Fruit fly (Drosophila melanogaster): ENCODE data around the gene CG44038.

DNA sequence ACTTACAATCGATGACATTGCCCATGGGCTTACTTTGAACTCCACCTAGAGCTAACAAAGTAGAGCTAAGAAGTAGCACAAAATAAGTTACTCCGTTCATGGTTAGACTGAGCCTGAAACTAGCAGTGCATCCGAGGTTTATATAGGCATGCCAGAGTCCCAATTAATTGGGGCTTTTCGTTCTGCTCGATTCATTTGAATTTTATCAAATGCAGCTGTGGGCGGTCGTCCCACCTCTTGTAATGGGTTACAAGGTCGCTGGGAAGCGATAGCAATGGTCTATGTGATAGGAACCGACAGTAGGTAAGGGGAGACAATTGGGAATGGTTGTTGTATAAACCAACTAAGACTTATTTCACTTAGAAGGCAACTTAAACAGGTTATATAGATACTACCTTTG is 34.5 kb upstream of the CG44038 start, which contains the start of gene CG12256:
- TF ChIP-seq CG14655 (GFP tag; optimal IDR thresholded peaks at IDR 0.05) (no peak), gl (tag; optimal IDR thresholded peaks at IDR 0.05) (no peak), Pif1B (GFP tag; optimal IDR thresholded peaks at IDR 0.05) (no peak), Ets98B (GFP tag; IDR thresholded peaks at IDR 0.05) (no peak), CG12605 (GFP tag; IDR thresholded peaks at IDR 0.05) (no peak), EcR (GFP tag; optimal IDR thresholded peaks at IDR 0.05) (no peak), CG9948 (tag; optimal IDR thresholded peaks at IDR 0.05) (no peak), CG32121 (GFP tag; IDR thresholded peaks at IDR 0.05) (no peak)
